Fruit fly (Drosophila melanogaster) whole organism, embryonic: ENCODE results near the gene Hip14.

Experiments
- Atf3 ChIP-seq: fragments of 200-800 bp; sonication (Bioruptor generic); optimal IDR thresholded peaks from 3 replicates; lab custom pipeline; 2016; ENCODE audit warnings: missing biosample characterization, missing genetic modification characterization
- CG10321 ChIP-seq: fragments of 200-800 bp; sonication (Bioruptor generic); IDR thresholded peaks from 2 replicates; pipeline ENCODE4 v1.3.6; 2022; ENCODE audit warnings: missing biosample characterization, missing genetic modification characterization
- CG10366 ChIP-seq: fragments of 200-800 bp; sonication (Bioruptor generic); IDR thresholded peaks from 2 replicates; pipeline ENCODE4 v1.3.6; 2022; ENCODE audit warnings: missing biosample characterization, missing genetic modification characterization
- CG10959 ChIP-seq: fragments of 200-800 bp; sonication (Bioruptor generic); IDR thresholded peaks from 2 replicates; pipeline ENCODE4 v1.3.6; 2022; ENCODE audit warnings: missing biosample characterization, missing genetic modification characterization
- CG11093 ChIP-seq: fragments of 200-800 bp; sonication (Bioruptor generic); IDR thresholded peaks from 3 replicates; pipeline ENCODE4 v1.3.6; 2022; ENCODE audit warnings: missing biosample characterization, missing genetic modification characterization
- CG15011 ChIP-seq: fragments of 200-800 bp; sonication (Bioruptor generic); optimal IDR thresholded peaks from 3 replicates; lab custom pipeline; 2018; ENCODE audit warnings: missing biosample characterization, mild to moderate bottlenecking, missing genetic modification characterization
- CG15479 ChIP-seq: fragments of 200-800 bp; sonication (Bioruptor generic); optimal IDR thresholded peaks from 3 replicates; lab custom pipeline; 2019; ENCODE audit warnings: missing biosample characterization, mild to moderate bottlenecking, missing genetic modification characterization, moderate library complexity
- CG15601 ChIP-seq: fragments of 200-800 bp; sonication (Bioruptor generic); optimal IDR thresholded peaks from 3 replicates; lab custom pipeline; 2019; ENCODE audit warnings: missing biosample characterization, mild to moderate bottlenecking, missing genetic modification characterization, moderate library complexity
- CG16815 ChIP-seq: fragments of 200-800 bp; sonication (Bioruptor generic); optimal IDR thresholded peaks from 3 replicates; lab custom pipeline; 2017; ENCODE audit warnings: missing biosample characterization, mild to moderate bottlenecking, missing genetic modification characterization
- CG30431 ChIP-seq: fragments of 200-800 bp; sonication (Bioruptor generic); optimal IDR thresholded peaks from 2 replicates; lab custom pipeline; 2017; ENCODE audit warnings: missing biosample characterization, missing genetic modification characterization
- CG31388 ChIP-seq: fragments of 200-800 bp; sonication (Bioruptor generic); optimal IDR thresholded peaks from 2 replicates; lab custom pipeline; 2016; ENCODE audit warnings: missing biosample characterization, missing genetic modification characterization
- CG32772 ChIP-seq: fragments of 200-800 bp; sonication (Bioruptor generic); IDR thresholded peaks from 2 replicates; pipeline ENCODE4 v1.3.6; 2022; ENCODE audit warnings: missing biosample characterization, missing genetic modification characterization
- CG4820 ChIP-seq: fragments of 200-800 bp; sonication (Bioruptor generic); optimal IDR thresholded peaks from 3 replicates; lab custom pipeline; 2016; ENCODE audit warnings: missing biosample characterization, missing genetic modification characterization
- CG8089 ChIP-seq: fragments of 200-800 bp; sonication (Bioruptor generic); optimal IDR thresholded peaks from 3 replicates; lab custom pipeline; 2016; ENCODE audit warnings: missing biosample characterization, missing genetic modification characterization
- CG8388 ChIP-seq: fragments of 200-800 bp; sonication (Bioruptor generic); optimal IDR thresholded peaks from 2 replicates; lab custom pipeline; 2019; ENCODE audit warnings: missing biosample characterization, mild to moderate bottlenecking, missing genetic modification characterization, moderate library complexity
- CrebB ChIP-seq: fragments of 200-800 bp; sonication (Bioruptor generic); optimal IDR thresholded peaks from 3 replicates; lab custom pipeline; 2018; ENCODE audit warnings: missing biosample characterization, mild to moderate bottlenecking, missing genetic modification characterization
- Dad ChIP-seq: fragments of 200-800 bp; sonication (Bioruptor generic); optimal IDR thresholded peaks from 3 replicates; lab custom pipeline; 2016; ENCODE audit warnings: missing biosample characterization, missing genetic modification characterization
- Dref ChIP-seq: fragments of 200-800 bp; sonication (Bioruptor generic); IDR thresholded peaks from 2 replicates; pipeline ENCODE4 v1.3.6; 2022; ENCODE audit warnings: missing biosample characterization, missing genetic modification characterization
- Gug ChIP-seq: fragments of 200-800 bp; sonication (Bioruptor generic); IDR thresholded peaks from 4 replicates; pipeline ENCODE4 v1.3.6; 2022; ENCODE audit warnings: missing biosample characterization, missing genetic modification characterization
- HmgZ ChIP-seq: fragments of 200-800 bp; sonication (Bioruptor generic); optimal IDR thresholded peaks from 2 replicates; lab custom pipeline; 2018; ENCODE audit warnings: missing biosample characterization, mild to moderate bottlenecking, missing genetic modification characterization
- Hr51 ChIP-seq, 2 experiments: fragments of 200-800 bp; sonication (Bioruptor generic); optimal IDR thresholded peaks; 2 replicates in 1 of 2; 3 replicates in 1 of 2; lab custom pipeline; 2016 to 2018; ENCODE audit warnings: missing biosample characterization in 2 of 2, missing genetic modification characterization in 2 of 2, mild to moderate bottlenecking in 1 of 2, moderate library complexity in 1 of 2
- Kr ChIP-seq: fragments of 200-800 bp; sonication (Bioruptor generic); optimal IDR thresholded peaks from 2 replicates; lab custom pipeline; 2017; ENCODE audit warnings: missing biosample characterization, mild to moderate bottlenecking, missing genetic modification characterization
- Lpt ChIP-seq: fragments of >200 bp; optimal IDR thresholded peaks from 2 replicates; lab custom pipeline; 2018; ENCODE audit warnings: missing biosample characterization, missing genetic modification characterization
- Neu2 ChIP-seq: fragments of 200-800 bp; sonication (Bioruptor generic); optimal IDR thresholded peaks from 3 replicates; lab custom pipeline; 2016; ENCODE audit warnings: missing biosample characterization, missing genetic modification characterization, borderline replicate concordance
- Nf-YC ChIP-seq: fragments of 200-800 bp; optimal IDR thresholded peaks from 3 replicates; lab custom pipeline; 2019; ENCODE audit warnings: missing biosample characterization, mild to moderate bottlenecking, missing genetic modification characterization, moderate library complexity
- Poxn ChIP-seq: fragments of 200-800 bp; sonication (Bioruptor generic); IDR thresholded peaks from 2 replicates; pipeline ENCODE4 v1.3.6; 2022; ENCODE audit warnings: missing biosample characterization, missing genetic modification characterization
- Scr ChIP-seq: fragments of 200-800 bp; sonication (Bioruptor generic); IDR thresholded peaks from 2 replicates; pipeline ENCODE4 v1.3.6; 2022; ENCODE audit warnings: missing biosample characterization, missing genetic modification characterization; ENCODE audit not compliant: partially characterized antibody
- Sin3A ChIP-seq: fragments of >200 bp; optimal IDR thresholded peaks from 2 replicates; lab custom pipeline; 2018
- ap ChIP-seq: fragments of 200-800 bp; sonication (Bioruptor generic); IDR thresholded peaks from 2 replicates; pipeline ENCODE4 v1.3.6; 2022; ENCODE audit warnings: missing biosample characterization, missing genetic modification characterization
- az2 ChIP-seq: fragments of 200-800 bp; sonication (Bioruptor generic); optimal IDR thresholded peaks from 3 replicates; lab custom pipeline; 2016; ENCODE audit warnings: missing biosample characterization, missing genetic modification characterization
- bcd ChIP-seq: fragments of 200-800 bp; sonication (Bioruptor generic); optimal IDR thresholded peaks from 2 replicates; lab custom pipeline; 2017; ENCODE audit warnings: missing biosample characterization, mild to moderate bottlenecking, missing genetic modification characterization
- btn ChIP-seq: fragments of 200-800 bp; sonication (Bioruptor generic); optimal IDR thresholded peaks from 2 replicates; lab custom pipeline; 2016; ENCODE audit warnings: missing biosample characterization, missing genetic modification characterization
- chn ChIP-seq: fragments of 200-800 bp; sonication (Bioruptor generic); optimal IDR thresholded peaks from 2 replicates; lab custom pipeline; 2016; ENCODE audit warnings: missing biosample characterization, missing genetic modification characterization
- dimm ChIP-seq: fragments of 200-800 bp; sonication (Bioruptor generic); IDR thresholded peaks from 2 replicates; pipeline ENCODE4 v1.3.6; 2022; ENCODE audit warnings: missing biosample characterization, missing genetic modification characterization
- fd102C ChIP-seq: fragments of 200-800 bp; sonication (Bioruptor generic); optimal IDR thresholded peaks from 2 replicates; lab custom pipeline; 2018; ENCODE audit warnings: missing biosample characterization, mild to moderate bottlenecking, missing genetic modification characterization, moderate library complexity
- fd96Cb ChIP-seq: fragments of 200-800 bp; sonication (Bioruptor generic); optimal IDR thresholded peaks from 2 replicates; lab custom pipeline; 2018; ENCODE audit warnings: missing biosample characterization, mild to moderate bottlenecking, missing genetic modification characterization, moderate library complexity
- gem ChIP-seq: fragments of 200-800 bp; sonication (Bioruptor generic); optimal IDR thresholded peaks from 2 replicates; lab custom pipeline; 2019; ENCODE audit warnings: missing biosample characterization, mild to moderate bottlenecking, missing genetic modification characterization, moderate library complexity
- h ChIP-seq: fragments of >200 bp; optimal IDR thresholded peaks from 2 replicates; lab custom pipeline; 2017
- hb ChIP-seq: fragments of 200-800 bp; sonication (Bioruptor generic); IDR thresholded peaks from 3 replicates; pipeline ENCODE4 v1.3.6; 2022; ENCODE audit warnings: missing biosample characterization, missing genetic modification characterization; ENCODE audit not compliant: partially characterized antibody
- her ChIP-seq: fragments of 200-800 bp; sonication (Bioruptor generic); optimal IDR thresholded peaks from 2 replicates; lab custom pipeline; 2016; ENCODE audit warnings: missing biosample characterization, missing genetic modification characterization
- insv ChIP-seq, 2 experiments: fragments of 200-800 bp; sonication (Bioruptor generic); optimal IDR thresholded peaks; 3 replicates each; lab custom pipeline; 2016 to 2018; ENCODE audit warnings: missing biosample characterization in 2 of 2, missing genetic modification characterization in 2 of 2
- kah ChIP-seq: fragments of 200-800 bp; sonication (Bioruptor generic); optimal IDR thresholded peaks from 2 replicates; lab custom pipeline; 2018; ENCODE audit warnings: missing biosample characterization, mild to moderate bottlenecking, missing genetic modification characterization
- klu ChIP-seq: fragments of 200-800 bp; sonication (Bioruptor generic); IDR thresholded peaks from 2 replicates; pipeline ENCODE4 v1.3.6; 2022; ENCODE audit warnings: missing biosample characterization, missing genetic modification characterization
- lbe ChIP-seq: fragments of 200-800 bp; sonication (Bioruptor generic); optimal IDR thresholded peaks from 2 replicates; lab custom pipeline; 2016; ENCODE audit warnings: missing biosample characterization, mild to moderate bottlenecking, missing genetic modification characterization
- lola ChIP-seq, 3 experiments: fragments of >200 bp in 2 of 3; fragments of 200-800 bp in 1 of 3; sonication (Bioruptor generic) in 1 of 3; optimal IDR thresholded peaks; 2 replicates each; lab custom pipeline; 2017 to 2019; ENCODE audit warnings: missing biosample characterization in 3 of 3, missing genetic modification characterization in 3 of 3, mild to moderate bottlenecking in 1 of 3, moderate library complexity in 1 of 3
- nom ChIP-seq: fragments of 200-800 bp; sonication (Bioruptor generic); optimal IDR thresholded peaks from 2 replicates; lab custom pipeline; 2017; ENCODE audit warnings: missing biosample characterization, missing genetic modification characterization, mild to moderate bottlenecking, moderate library complexity, missing genetic modification reagents
- odd ChIP-seq: fragments of 200-800 bp; sonication (Bioruptor generic); optimal IDR thresholded peaks from 2 replicates; lab custom pipeline; 2017; ENCODE audit warnings: missing biosample characterization, mild to moderate bottlenecking, missing genetic modification characterization
- pum ChIP-seq: fragments of 200-800 bp; sonication (Bioruptor generic); optimal IDR thresholded peaks from 2 replicates; lab custom pipeline; 2016; ENCODE audit warnings: missing biosample characterization, missing genetic modification characterization
- slp2 ChIP-seq: fragments of 200-800 bp; sonication (Bioruptor generic); optimal IDR thresholded peaks from 2 replicates; lab custom pipeline; 2016; ENCODE audit warnings: missing biosample characterization, missing genetic modification characterization
- twi ChIP-seq: fragments of 200-800 bp; optimal IDR thresholded peaks from 2 replicates; lab custom pipeline; 2019; ENCODE audit warnings: missing biosample characterization, mild to moderate bottlenecking, missing genetic modification characterization, moderate library complexity
- vfl ChIP-seq: fragments of 200-800 bp; sonication (Bioruptor generic); optimal IDR thresholded peaks from 2 replicates; lab custom pipeline; 2016; ENCODE audit warnings: missing biosample characterization, missing genetic modification characterization
- zfh1 ChIP-seq: fragments of 200-800 bp; sonication (Bioruptor generic); IDR thresholded peaks from 3 replicates; pipeline ENCODE4 v1.3.6; 2022; ENCODE audit warnings: missing biosample characterization, missing genetic modification characterization

The Hip14 gene

DNA sequence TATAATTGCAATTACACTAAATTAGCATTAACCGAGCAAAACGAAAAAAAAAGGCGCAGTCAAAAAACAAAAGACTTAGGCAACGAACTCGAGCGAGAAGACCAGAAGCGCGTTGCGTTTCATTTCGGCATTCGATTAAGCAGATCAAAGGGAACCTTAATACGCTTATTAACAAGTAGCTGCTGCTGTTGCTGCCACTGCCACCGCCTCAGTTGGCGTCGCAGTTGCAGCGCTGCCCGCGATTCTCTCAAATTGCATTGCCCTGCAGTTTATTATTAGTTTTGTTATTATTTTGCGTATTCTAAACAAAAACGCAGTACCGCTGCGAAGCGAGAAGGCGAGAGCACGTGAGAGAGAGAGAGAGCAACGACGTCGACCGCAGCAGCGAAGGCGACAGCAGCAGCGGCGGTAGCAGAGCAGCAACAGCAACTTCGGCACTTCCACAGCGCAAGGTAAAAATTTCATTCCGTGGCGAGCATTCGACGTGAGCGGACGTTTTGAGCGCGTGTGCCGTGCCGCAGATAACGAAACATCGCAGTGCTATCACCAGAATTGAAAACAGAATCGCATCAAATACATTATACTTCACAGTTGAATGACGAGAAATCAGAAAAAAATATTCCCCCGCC, 35.1 kb downstream of the Hip14 start, which contains the start of gene Notum (continued):
- TF ChIP-seq Dad (GFP tag; lab: Kevin White, UChicago): no peak
- TF ChIP-seq odd (GFP tag; lab: Kevin White, UChicago): peak; percentile 21
- no peak for TF ChIP-seq btn
- TF ChIP-seq hb: no peak
- peak; percentile 40 for TF ChIP-seq kah (GFP tag; lab: Kevin White, UChicago)
- no peak for TF ChIP-seq nom (GFP tag; lab: Kevin White, UChicago)
- TF ChIP-seq Gug (GFP tag; lab: Robert Waterston, UW): no peak
- TF ChIP-seq Nf-YC: no peak
- no peak for TF ChIP-seq CG16815 (GFP tag; lab: Kevin White, UChicago)
- TF ChIP-seq lbe (GFP tag; lab: Kevin White, UChicago): no peak
- TF ChIP-seq CG10959 (GFP tag; lab: Robert Waterston, UW): no peak
- TF ChIP-seq h: no peak
- TF ChIP-seq Neu2 (GFP tag; lab: Kevin White, UChicago): no peak
- TF ChIP-seq Sin3A (lab: Kevin White, UChicago): no peak
- no peak for TF ChIP-seq Hr51 (GFP tag; optimal IDR thresholded peaks at IDR 0.05; lab: Kevin White, UChicago)
- no peak for TF ChIP-seq CG15601
- no peak for TF ChIP-seq her
- TF ChIP-seq Kr (GFP tag; lab: Kevin White, UChicago): no peak
- TF ChIP-seq Atf3: no peak
- no peak for TF ChIP-seq pum (GFP tag; lab: Kevin White, UChicago)
- TF ChIP-seq Scr (GFP tag; lab: Robert Waterston, UW): no peak
- no peak for TF ChIP-seq lola (GFP tag; optimal IDR thresholded peaks at IDR 0.05; lab: Kevin White, UChicago)
- TF ChIP-seq fd96Cb (tag; lab: Kevin White, UChicago): no peak
- TF ChIP-seq CG31388 (GFP tag; lab: Kevin White, UChicago): no peak
- TF ChIP-seq bcd (GFP tag; lab: Kevin White, UChicago): no peak
- no peak for TF ChIP-seq gem
- no peak for TF ChIP-seq twi (tag; lab: Kevin White, UChicago)
- TF ChIP-seq HmgZ (tag; lab: Kevin White, UChicago): no peak
- no peak for TF ChIP-seq fd102C (GFP tag; lab: Kevin White, UChicago)
- no peak for TF ChIP-seq CG15011
- TF ChIP-seq CG8089 (GFP tag; lab: Kevin White, UChicago): no peak
- TF ChIP-seq CG10321: no peak
- TF ChIP-seq CG4820: no peak
- peak; percentile 91 for TF ChIP-seq CG15479 (GFP tag; lab: Kevin White, UChicago)
- TF ChIP-seq CrebB (tag; lab: Kevin White, UChicago): no peak
- no peak for TF ChIP-seq klu (GFP tag; lab: Robert Waterston, UW)
- TF ChIP-seq insv (GFP tag; optimal IDR thresholded peaks at IDR 0.05; lab: Kevin White, UChicago): no peak
- no peak for TF ChIP-seq Lpt (GFP tag; lab: Kevin White, UChicago)
- no peak for TF ChIP-seq chn (GFP tag; lab: Kevin White, UChicago)
- no peak for TF ChIP-seq dimm
- no peak for TF ChIP-seq CG32772
- TF ChIP-seq az2 (GFP tag; lab: Kevin White, UChicago): no peak
- no peak for TF ChIP-seq CG11093 (GFP tag; lab: Robert Waterston, UW)
- TF ChIP-seq zfh1: 0 out of 3 replicates have a peak, but pooled peaks have one; percentile 41
- TF ChIP-seq CG30431: no peak
- no peak for TF ChIP-seq Dref (GFP tag; lab: Robert Waterston, UW)
- no peak for TF ChIP-seq Poxn (GFP tag; lab: Robert Waterston, UW)
- TF ChIP-seq CG10366 (GFP tag; lab: Robert Waterston, UW): no peak
- no peak for TF ChIP-seq CG8388 (GFP tag; lab: Kevin White, UChicago)
- no peak for TF ChIP-seq slp2
- no peak for TF ChIP-seq ap
- no peak for TF ChIP-seq vfl (GFP tag; lab: Kevin White, UChicago)
